Worm (Caenorhabditis elegans) whole organism, L4 larva: Measurements from ENCODE around the gene rsp-2.

Experiments used
- F26F4.8 ChIP-seq: fragments of 200-800 bp; sonication (Bioruptor generic); conservative IDR thresholded peaks from 2 replicates; pipeline ENCODE4 v1.3.6; 2022; ENCODE audit warnings: missing genetic modification characterization, missing compliant biosample characterization
- F37D6.2 ChIP-seq: sonication (generic microtip); optimal IDR thresholded peaks from 2 replicates; lab custom pipeline; 2016; ENCODE audit warnings: mild to moderate bottlenecking, missing genetic modification characterization, missing compliant biosample characterization
- F44E2.7 ChIP-seq: fragments of 200-800 bp; sonication (Bioruptor generic); IDR thresholded peaks from 2 replicates; pipeline ENCODE4 v2.1.2; 2022; ENCODE audit warnings: missing genetic modification characterization, missing compliant biosample characterization
- R02D3.7 ChIP-seq: fragments of 150-350 bp; sonication (generic microtip); optimal IDR thresholded peaks from 3 replicates; lab custom pipeline; 2014; ENCODE audit warnings: missing biosample characterization, missing genetic modification characterization
- T20F7.1 ChIP-seq: fragments of 200-800 bp; sonication (Bioruptor generic); optimal IDR thresholded peaks from 2 replicates; lab custom pipeline; 2018; ENCODE audit warnings: mild to moderate bottlenecking, missing genetic modification characterization, missing compliant biosample characterization
- T26A8.4 ChIP-seq: fragments of 200-800 bp; sonication (Bioruptor generic); IDR thresholded peaks from 2 replicates; pipeline ENCODE4 v1.3.6; 2022; ENCODE audit warnings: missing genetic modification characterization, missing compliant biosample characterization
- Y48G9A.11 ChIP-seq: fragments of 200-800 bp; sonication (Bioruptor generic); IDR thresholded peaks from 2 replicates; pipeline ENCODE4 v1.3.6; 2022; ENCODE audit warnings: missing genetic modification reagents, missing genetic modification characterization, missing compliant biosample characterization
- Y5F2A.4 ChIP-seq: fragments of 200-800 bp; sonication (Bioruptor generic); optimal IDR thresholded peaks from 2 replicates; lab custom pipeline; 2018; ENCODE audit warnings: mild to moderate bottlenecking, missing genetic modification characterization, missing compliant biosample characterization
- ZK337.2 ChIP-seq: fragments of 200-800 bp; sonication (Bioruptor generic); IDR thresholded peaks from 2 replicates; pipeline ENCODE4 v1.3.6; 2022; ENCODE audit warnings: missing genetic modification reagents, missing genetic modification characterization, missing compliant biosample characterization
- aha-1 ChIP-seq: fragments of 150-350 bp; peaks from one replicate; lab custom pipeline; 2014; ENCODE audit warnings: missing biosample characterization, missing genetic modification characterization
- ama-1 ChIP-seq: fragments of 150-350 bp; optimal IDR thresholded peaks from 2 replicates; lab custom pipeline; 2014; ENCODE audit warnings: inconsistent platforms, mixed read lengths
- attf-4 ChIP-seq: sonication (generic microtip); optimal IDR thresholded peaks from 3 replicates; lab custom pipeline; 2017; ENCODE audit warnings: missing biosample characterization, missing genetic modification characterization
- ceh-20 ChIP-seq: fragments of 200-800 bp; sonication (Bioruptor generic); IDR thresholded peaks from 2 replicates; pipeline ENCODE4 v1.3.6; 2022; ENCODE audit warnings: missing genetic modification reagents, missing genetic modification characterization, missing compliant biosample characterization
- ceh-28 ChIP-seq: fragments of 150-350 bp; optimal IDR thresholded peaks from 2 replicates; lab custom pipeline; 2014; ENCODE audit warnings: missing biosample characterization, missing genetic modification reagents, missing genetic modification characterization
- ceh-44 ChIP-seq: fragments of 200-800 bp; sonication (Bioruptor generic); IDR thresholded peaks from 2 replicates; pipeline ENCODE4 v1.3.6; 2022; ENCODE audit warnings: missing genetic modification reagents, missing genetic modification characterization, missing compliant biosample characterization
- ces-1 ChIP-seq: fragments of 150-350 bp; sonication (generic microtip); optimal IDR thresholded peaks from 4 replicates; lab custom pipeline; 2014; ENCODE audit warnings: missing biosample characterization, missing genetic modification reagents, missing genetic modification characterization
- daf-16 ChIP-seq, 3 experiments: sonication (generic microtip); optimal IDR thresholded peaks; 2 replicates each; lab custom pipeline; 2016 to 2017; ENCODE audit warnings: missing genetic modification characterization in 3 of 3, missing genetic modification reagents in 3 of 3, mild to moderate bottlenecking in 2 of 3, missing compliant biosample characterization in 2 of 3, missing biosample characterization in 1 of 3, moderate library complexity in 1 of 3
- daf-19 ChIP-seq: fragments of 200-800 bp; sonication (Bioruptor generic); conservative IDR thresholded peaks from 2 replicates; pipeline ENCODE4 v1.3.6; 2022; ENCODE audit warnings: missing genetic modification characterization, missing compliant biosample characterization
- daf-8 ChIP-seq: fragments of 200-800 bp; sonication (Bioruptor generic); IDR thresholded peaks from 2 replicates; pipeline ENCODE4 v1.3.6; 2022; ENCODE audit warnings: missing genetic modification characterization, missing compliant biosample characterization
- dmd-6 ChIP-seq: fragments of 200-800 bp; sonication (Bioruptor generic); IDR thresholded peaks from 2 replicates; pipeline ENCODE4 v1.3.6; 2022; ENCODE audit warnings: missing genetic modification reagents, missing genetic modification characterization, missing compliant biosample characterization
- dpl-1 ChIP-seq: fragments of 150-350 bp; optimal IDR thresholded peaks from 2 replicates; lab custom pipeline; 2014; ENCODE audit warnings: missing biosample characterization, missing genetic modification reagents, missing genetic modification characterization
- gei-8 ChIP-seq: fragments of 200-800 bp; sonication (Bioruptor generic); optimal IDR thresholded peaks from 2 replicates; lab custom pipeline; 2018; ENCODE audit warnings: mild to moderate bottlenecking, missing genetic modification characterization, missing compliant biosample characterization
- hif-1 ChIP-seq, 2 experiments: sonication (generic microtip); optimal IDR thresholded peaks; 2 replicates each; lab custom pipeline; 2016 to 2017; ENCODE audit warnings: missing compliant biosample characterization in 2 of 2, missing genetic modification characterization in 2 of 2, missing genetic modification reagents in 2 of 2, missing genotype in 2 of 2, mild to moderate bottlenecking in 1 of 2
- hlh-30 ChIP-seq: sonication (generic microtip); optimal IDR thresholded peaks from 2 replicates; lab custom pipeline; 2017; ENCODE audit warnings: antibody characterized with exemption, mild to moderate bottlenecking, missing genetic modification characterization, missing compliant biosample characterization; ENCODE audit not compliant: insufficient read depth
- hmg-1.1 ChIP-seq: fragments of 200-800 bp; sonication (Bioruptor generic); IDR thresholded peaks from 2 replicates; pipeline ENCODE4 v1.3.6; 2022; ENCODE audit warnings: missing genetic modification reagents, missing genetic modification characterization, missing compliant biosample characterization
- jun-1 ChIP-seq: fragments of 150-350 bp; optimal IDR thresholded peaks from 2 replicates; lab custom pipeline; 2014; ENCODE audit warnings: missing biosample characterization, missing genetic modification reagents, missing genetic modification characterization
- lin-15B ChIP-seq: fragments of 150-350 bp; sonication (generic microtip); optimal IDR thresholded peaks from 3 replicates; lab custom pipeline; 2014; ENCODE audit warnings: missing biosample characterization, missing genetic modification characterization
- lin-38 ChIP-seq: fragments of 200-800 bp; sonication (Bioruptor generic); IDR thresholded peaks from 2 replicates; pipeline ENCODE4 v1.3.6; 2022; ENCODE audit warnings: missing genetic modification reagents, missing genetic modification characterization, missing compliant biosample characterization
- lsy-2 ChIP-seq, 2 experiments: fragments of 150-350 bp in 1 of 2; sonication (generic microtip) in 1 of 2; optimal IDR thresholded peaks; 2 replicates each; lab custom pipeline; 2014 to 2017; ENCODE audit warnings: missing biosample characterization in 2 of 2, missing genetic modification characterization in 2 of 2
- madf-9 ChIP-seq: fragments of 200-800 bp; sonication (Bioruptor generic); conservative IDR thresholded peaks from 2 replicates; pipeline ENCODE4 v1.3.6; 2022; ENCODE audit warnings: missing genetic modification reagents, missing genetic modification characterization, missing compliant biosample characterization
- mes-2 ChIP-seq: sonication (generic microtip); optimal IDR thresholded peaks from 2 replicates; lab custom pipeline; 2016; ENCODE audit warnings: missing genotype, mild to moderate bottlenecking, missing genetic modification characterization, missing compliant biosample characterization; ENCODE audit not compliant: poor library complexity, severe bottlenecking
- mxl-2 ChIP-seq: fragments of 200-800 bp; sonication (Bioruptor generic); conservative IDR thresholded peaks from 2 replicates; pipeline ENCODE4 v1.3.6; 2022; ENCODE audit warnings: missing genetic modification reagents, missing genetic modification characterization, missing compliant biosample characterization
- nhr-102 ChIP-seq: sonication (generic microtip); optimal IDR thresholded peaks from 2 replicates; lab custom pipeline; 2016; ENCODE audit warnings: mild to moderate bottlenecking, missing genetic modification characterization, moderate library complexity, missing compliant biosample characterization
- nhr-11 ChIP-seq: fragments of 150-350 bp; optimal IDR thresholded peaks from 2 replicates; lab custom pipeline; 2014; ENCODE audit warnings: missing biosample characterization, missing genetic modification characterization
- nhr-237 ChIP-seq: sonication (generic microtip); optimal IDR thresholded peaks from 2 replicates; lab custom pipeline; 2017; ENCODE audit warnings: missing biosample characterization, missing genetic modification characterization
- nhr-42 ChIP-seq: fragments of 200-800 bp; sonication (Bioruptor generic); IDR thresholded peaks from 2 replicates; pipeline ENCODE4 v1.3.6; 2022; ENCODE audit warnings: missing genetic modification characterization, missing compliant biosample characterization
- nhr-48 ChIP-seq: sonication (generic microtip); optimal IDR thresholded peaks from 2 replicates; lab custom pipeline; 2016; ENCODE audit warnings: mild to moderate bottlenecking, missing genetic modification characterization, missing compliant biosample characterization
- nhr-76 ChIP-seq: fragments of 150-350 bp; optimal IDR thresholded peaks from 2 replicates; lab custom pipeline; 2014; ENCODE audit warnings: missing biosample characterization, missing genetic modification characterization
- nhr-77 ChIP-seq: fragments of 150-350 bp; optimal IDR thresholded peaks from 2 replicates; lab custom pipeline; 2014; ENCODE audit warnings: missing biosample characterization, missing genetic modification characterization
- php-3 ChIP-seq: fragments of 200-800 bp; sonication (Bioruptor generic); IDR thresholded peaks from 2 replicates; pipeline ENCODE4 v1.3.6; 2022; ENCODE audit warnings: missing genetic modification reagents, missing genetic modification characterization, missing compliant biosample characterization
- spr-1 ChIP-seq: sonication (generic microtip); optimal IDR thresholded peaks from 2 replicates; lab custom pipeline; 2016; ENCODE audit warnings: mild to moderate bottlenecking, missing genetic modification characterization, missing compliant biosample characterization
- spr-3 ChIP-seq: fragments of 200-800 bp; sonication (Bioruptor generic); optimal IDR thresholded peaks from 2 replicates; lab custom pipeline; 2018; ENCODE audit warnings: mild to moderate bottlenecking, missing genetic modification characterization, missing compliant biosample characterization
- tag-97 ChIP-seq: fragments of 200-800 bp; sonication (Bioruptor generic); IDR thresholded peaks from 2 replicates; pipeline ENCODE4 v1.3.6; 2022; ENCODE audit warnings: missing genetic modification characterization, missing compliant biosample characterization
- tra-1 ChIP-seq: fragments of 200-800 bp; sonication (Bioruptor generic); IDR thresholded peaks from 2 replicates; pipeline ENCODE4 v1.3.6; 2022; ENCODE audit warnings: missing genetic modification reagents, missing genetic modification characterization, missing compliant biosample characterization
- unc-39 ChIP-seq: sonication (generic microtip); optimal IDR thresholded peaks from 2 replicates; lab custom pipeline; 2017; ENCODE audit warnings: missing biosample characterization, missing genetic modification characterization
- unc-62 ChIP-seq, 3 experiments: fragments of 150-350 bp in 1 of 3; sonication (generic microtip); optimal IDR thresholded peaks in 2 of 3; peaks in 1 of 3; 1 replicate in 1 of 3; 2 replicates in 2 of 3; lab custom pipeline; 2014 to 2017; ENCODE audit warnings: missing biosample characterization in 3 of 3, missing genetic modification characterization in 3 of 3, missing genetic modification reagents in 3 of 3, missing genotype in 1 of 3
- vab-7 ChIP-seq: fragments of 200-800 bp; sonication (Bioruptor generic); IDR thresholded peaks from 2 replicates; pipeline ENCODE4 v1.3.6; 2022; ENCODE audit warnings: missing genetic modification reagents, missing genetic modification characterization, missing compliant biosample characterization
- zfp-2 ChIP-seq: sonication (generic microtip); optimal IDR thresholded peaks from 2 replicates; lab custom pipeline; 2016; ENCODE audit warnings: mild to moderate bottlenecking, missing genetic modification characterization, missing compliant biosample characterization
- zfp-3 ChIP-seq: fragments of 200-800 bp; sonication (Bioruptor generic); conservative IDR thresholded peaks from 2 replicates; pipeline ENCODE4 v1.3.6; 2022; ENCODE audit warnings: missing genetic modification reagents, missing genetic modification characterization, missing compliant biosample characterization
- zip-11 ChIP-seq: fragments of 200-800 bp; sonication (Bioruptor generic); IDR thresholded peaks from 2 replicates; pipeline ENCODE4 v1.3.6; 2022; ENCODE audit warnings: missing genetic modification characterization, missing compliant biosample characterization
- ztf-7 ChIP-seq: fragments of 150-350 bp; optimal IDR thresholded peaks from 2 replicates; lab custom pipeline; 2014; ENCODE audit warnings: missing biosample characterization, missing genetic modification characterization

rsp-2 gene

DNA sequence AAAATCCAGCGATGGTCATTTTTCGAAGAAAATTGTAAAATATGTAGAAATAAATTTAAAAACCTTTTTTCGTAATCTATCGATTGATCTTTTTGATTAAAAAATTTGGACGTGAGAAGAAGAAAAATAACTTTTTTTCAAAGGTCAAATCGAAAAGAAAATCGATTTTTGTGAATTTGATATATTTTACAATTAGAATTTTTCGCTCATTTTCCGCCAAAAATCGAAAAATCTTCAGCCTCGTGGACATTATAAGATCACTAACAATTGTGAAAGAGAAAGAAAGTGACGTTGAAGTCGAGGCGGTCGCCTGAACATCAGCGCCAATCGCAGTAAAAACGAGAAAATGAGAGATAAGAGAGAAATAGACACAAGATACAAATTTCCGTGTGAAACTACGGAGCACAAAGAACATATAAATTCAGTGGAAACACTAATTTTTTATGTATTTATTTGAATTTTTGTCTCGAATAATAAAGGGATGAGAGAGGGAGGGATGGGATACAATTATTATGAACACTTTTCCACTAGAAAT, 16.9 kb upstream of the rsp-2 start, which contains the start of gene cisd-1 (continued):
- TF ChIP-seq F26F4.8 (GFP tag; lab: Robert Waterston, UW) (no peak), spr-3 (GFP tag; lab: Kevin White, UChicago) (no peak), unc-62 (GFP tag; optimal IDR thresholded peaks at IDR 0.05 in 1 of 2; lab: Kevin White, UChicago) (no peak), unc-62 (tag; optimal IDR thresholded peaks at IDR 0.05; lab: Kevin White, UChicago) (no peak), nhr-42 (GFP tag; lab: Robert Waterston, UW) (no peak), nhr-237 (tag; lab: Kevin White, UChicago) (no peak), nhr-48 (tag; lab: Kevin White, UChicago) (no peak), F44E2.7 (GFP tag; lab: Robert Waterston, UW) (no peak), lsy-2 (tag; optimal IDR thresholded peaks at IDR 0.05; lab: Kevin White, UChicago) (no peak), nhr-11 (no peak), daf-16 (GFP tag; optimal IDR thresholded peaks at IDR 0.05; lab: Kevin White, UChicago) (no peak), daf-16 (tag; optimal IDR thresholded peaks at IDR 0.05; lab: Kevin White, UChicago) (peak; percentile 28), R02D3.7 (no peak), zfp-2 (tag; lab: Kevin White, UChicago) (no peak), lin-15B (tag; lab: Kevin White, UChicago) (no peak), Y5F2A.4 (GFP tag; lab: Kevin White, UChicago) (no peak), hif-1 (tag; optimal IDR thresholded peaks at IDR 0.05; lab: Kevin White, UChicago) (peak in 1 of 2 experiments; percentile 49), hlh-30 (tag; lab: Kevin White, UChicago) (peak; percentile 13), T20F7.1 (GFP tag; lab: Kevin White, UChicago) (peak; percentile 26), zfp-3 (no peak), dpl-1 (GFP tag; lab: Kevin White, UChicago) (no peak), Y48G9A.11 (no peak), vab-7 (no peak), F37D6.2 (tag; lab: Kevin White, UChicago) (no peak), php-3 (GFP tag; lab: Robert Waterston, UW) (no peak), gei-8 (GFP tag; lab: Kevin White, UChicago) (no peak), ceh-44 (GFP tag; lab: Robert Waterston, UW) (no peak), lin-38 (GFP tag; lab: Robert Waterston, UW) (no peak), nhr-76 (tag; lab: Kevin White, UChicago) (no peak), ceh-20 (no peak), jun-1 (tag; lab: Kevin White, UChicago) (no peak), tag-97 (GFP tag; lab: Robert Waterston, UW) (no peak), spr-1 (tag; lab: Kevin White, UChicago) (no peak), ztf-7 (tag; lab: Kevin White, UChicago) (no peak), mxl-2 (GFP tag; lab: Robert Waterston, UW) (no peak), zip-11 (no peak), tra-1 (GFP tag; lab: Robert Waterston, UW) (no peak), daf-19 (no peak), unc-39 (no peak), T26A8.4 (no peak), daf-8 (no peak), mes-2 (tag; lab: Kevin White, UChicago) (peak; percentile 11), ama-1 (lab: Kevin White, UChicago) (peak; percentile 28), aha-1 (tag; lab: Kevin White, UChicago) (no peak), ZK337.2 (no peak), madf-9 (GFP tag; lab: Robert Waterston, UW) (no peak), ces-1 (no peak), hmg-1.1 (no peak), nhr-102 (no peak), dmd-6 (GFP tag; lab: Robert Waterston, UW) (peak; percentile 33; the same call in 1 of the 2 replicates), nhr-77 (tag; lab: Kevin White, UChicago) (peak; percentile 2), ceh-28 (tag; lab: Kevin White, UChicago) (no peak), attf-4 (no peak)
